Fruit fly (Drosophila melanogaster): ENCODE results near the gene CG34159.

CG34159 gene

dm6 chr2L:10220010-10220409, 15.9 kb upstream of the CG34159 start (continued):
- TF ChIP-seq CG14667 (GFP tag; IDR thresholded peaks at IDR 0.05): no peak
- TF ChIP-seq CG4820 (GFP tag; optimal IDR thresholded peaks at IDR 0.05): no peak
- TF ChIP-seq CG4707 (GFP tag; optimal IDR thresholded peaks at IDR 0.05): no peak
- TF ChIP-seq CG11085 (GFP tag; IDR thresholded peaks at IDR 0.05): no peak
- TF ChIP-seq gsb (GFP tag; IDR thresholded peaks at IDR 0.05): no peak
- TF ChIP-seq mirr (GFP tag; optimal IDR thresholded peaks at IDR 0.05): no peak
- TF ChIP-seq CG31224 (GFP tag; IDR thresholded peaks at IDR 0.05): no peak
- no peak for TF ChIP-seq pfk (GFP tag; optimal IDR thresholded peaks at IDR 0.05)
- TF ChIP-seq CG3995 (GFP tag; optimal IDR thresholded peaks at IDR 0.05): no peak
- TF ChIP-seq CG15479 (GFP tag; optimal IDR thresholded peaks at IDR 0.05): peak; percentile 14
- no peak for TF ChIP-seq CG34422 (GFP tag; IDR thresholded peaks at IDR 0.05)
- TF ChIP-seq nau (GFP tag; optimal IDR thresholded peaks at IDR 0.05): no peak
- no peak for TF ChIP-seq Dbx (GFP tag; IDR thresholded peaks at IDR 0.05)
- no peak for TF ChIP-seq zen2 (GFP tag; IDR thresholded peaks at IDR 0.05; ENCODE audit: partially characterized antibody)
- TF ChIP-seq cad (GFP tag; optimal IDR thresholded peaks at IDR 0.05): peak; percentile 5
- no peak for TF ChIP-seq CG13296 (GFP tag; optimal IDR thresholded peaks at IDR 0.05)
- TF ChIP-seq scrt (GFP tag; optimal IDR thresholded peaks at IDR 0.05): peak; percentile 36
- no peak for TF ChIP-seq Mad (GFP tag; optimal IDR thresholded peaks at IDR 0.05)
- peak; percentile 52 for TF ChIP-seq nerfin-1 (tag; optimal IDR thresholded peaks at IDR 0.05)
- TF ChIP-seq wor (GFP tag; IDR thresholded peaks at IDR 0.05): no peak
- 0 out of 2 replicates have a peak, but pooled peaks have one; percentile 8 for TF ChIP-seq HLH3B (GFP tag; IDR thresholded peaks at IDR 0.05)
- TF ChIP-seq kay (GFP tag; optimal IDR thresholded peaks at IDR 0.05): no peak
- no peak for TF ChIP-seq ash1 (GFP tag; optimal IDR thresholded peaks at IDR 0.05)
- no peak for TF ChIP-seq chinmo (GFP tag; IDR thresholded peaks at IDR 0.05; ENCODE audit: partially characterized antibody)
- TF ChIP-seq D (optimal IDR thresholded peaks at IDR 0.05): no peak
- TF ChIP-seq D (GFP tag; optimal IDR thresholded peaks at IDR 0.05): no peak
- no peak for TF ChIP-seq Ada2b (GFP tag; IDR thresholded peaks at IDR 0.05)
- TF ChIP-seq btn (GFP tag; optimal IDR thresholded peaks at IDR 0.05): no peak
- TF ChIP-seq pb (GFP tag; optimal IDR thresholded peaks at IDR 0.05): no peak

DNA sequence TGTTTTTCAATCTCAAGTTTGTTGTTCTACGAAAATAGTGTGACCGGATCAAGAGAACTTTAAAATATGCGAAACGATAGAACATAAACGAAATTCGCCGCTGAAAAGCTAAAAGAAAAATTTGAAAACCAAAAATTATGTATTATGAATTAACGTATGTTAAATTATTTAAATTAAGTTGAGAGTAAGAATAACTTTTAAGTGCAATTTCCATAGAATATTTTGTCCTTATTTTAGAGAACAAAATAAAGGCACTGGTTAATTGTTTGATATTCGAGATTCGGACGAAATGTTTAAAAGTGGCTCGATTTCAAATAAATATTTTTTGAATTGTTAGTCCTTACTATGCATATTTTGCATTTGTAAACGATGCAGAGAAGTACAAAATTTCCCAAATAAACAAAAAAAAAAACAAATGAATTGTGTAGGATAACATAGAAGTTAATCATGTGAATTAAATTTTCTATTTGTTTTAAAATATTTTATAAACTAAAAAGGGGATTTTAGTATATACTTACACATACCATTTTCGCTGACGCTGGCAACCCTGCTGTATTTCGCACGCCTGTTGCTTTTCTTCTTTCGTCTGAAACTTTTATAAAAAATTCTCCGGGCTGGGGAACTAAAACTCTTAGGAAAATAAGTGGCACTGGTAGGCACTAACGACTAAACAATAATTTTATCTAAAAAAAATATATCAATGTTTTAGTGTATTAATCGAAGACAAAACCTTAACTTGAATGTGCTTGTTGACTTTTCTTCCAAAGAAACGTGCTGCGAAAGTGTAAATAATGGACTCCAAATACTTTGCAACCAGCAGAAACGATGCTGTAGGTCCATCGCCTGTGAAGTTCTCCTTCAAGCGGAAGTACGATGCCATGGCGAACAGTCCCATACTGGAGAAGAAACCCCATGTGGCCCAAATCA, 6.8 kb upstream of the CG34159 start, which contains the start of the genes CG5727 and ath:
Gene CG5727, minus strand, starts transcription at position 51 of the 927 bp plus-strand sequence.
Gene ath, plus strand, starts transcription at position 513 of the 927 bp plus-strand sequence.
- TF ChIP-seq CG32772 (GFP tag; IDR thresholded peaks at IDR 0.05) (no peak), Blimp-1 (GFP tag; optimal IDR thresholded peaks at IDR 0.05) (no peak), nmo (GFP tag; optimal IDR thresholded peaks at IDR 0.05) (peak; percentile 50), Med (GFP tag) (peak; percentile 72), CG13894 (tag; optimal IDR thresholded peaks at IDR 0.05) (no peak), Fer3 (tag; optimal IDR thresholded peaks at IDR 0.05) (peak; percentile 25), Sry-δ (GFP tag; optimal IDR thresholded peaks at IDR 0.05) (no peak), unpg (GFP tag; optimal IDR thresholded peaks at IDR 0.05) (no peak), Sox100B (GFP tag; optimal IDR thresholded peaks at IDR 0.05) (peak; percentile 34), NFAT (GFP tag; IDR thresholded peaks at IDR 0.05) (no peak), YL-1 (GFP tag; optimal IDR thresholded peaks at IDR 0.05) (peak; percentile 35), CG1832 (GFP tag; optimal IDR thresholded peaks at IDR 0.05) (no peak), fd3F (GFP tag; optimal IDR thresholded peaks at IDR 0.05) (no peak), scrt (GFP tag; optimal IDR thresholded peaks at IDR 0.05) (peak; percentile 94), gfzf (GFP tag; optimal IDR thresholded peaks at IDR 0.05) (peak; percentile 65), CG13296 (GFP tag; optimal IDR thresholded peaks at IDR 0.05) (peak; percentile 51), corto (GFP tag; optimal IDR thresholded peaks at IDR 0.05) (no peak), Lim3 (GFP tag; IDR thresholded peaks at IDR 0.05) (no peak), CG14710 (tag; optimal IDR thresholded peaks at IDR 0.05) (peak; percentile 42), CG6689 (GFP tag; IDR thresholded peaks at IDR 0.05) (peak; percentile 38; the same call in 1 of the 2 replicates), CG32532 (GFP tag; IDR thresholded peaks at IDR 0.05) (peak; percentile 16; the same call in 1 of the 2 replicates), CG8089 (GFP tag; optimal IDR thresholded peaks at IDR 0.05) (no peak), ewg (GFP tag; optimal IDR thresholded peaks at IDR 0.05) (no peak)

All from whole organism, embryonic.